Worm (Caenorhabditis elegans): ENCODE results near the gene pigm-1.

Gene pigm-1

ce11 chrII:11390865-11391264, 42.6 kb downstream of the pigm-1 start, which contains the start of gene shn-1:
Gene shn-1 (minus strand): TSS chrII:11390965.
- TF ChIP-seq F44E2.7 (GFP tag; IDR thresholded peaks at IDR 0.05) (no peak), ceh-20 (GFP tag; IDR thresholded peaks at IDR 0.05) (no peak), gei-8 (GFP tag; optimal IDR thresholded peaks at IDR 0.05) (no peak), spr-3 (GFP tag; optimal IDR thresholded peaks at IDR 0.05) (no peak), hlh-11 (tag; optimal IDR thresholded peaks at IDR 0.05) (no peak), nhr-10 (tag; optimal IDR thresholded peaks at IDR 0.05) (no peak)

- peak in 1 of 2 experiments; percentile 86 for TF ChIP-seq unc-62 (GFP tag; optimal IDR thresholded peaks at IDR 0.05 in 1 of 2)
- TF ChIP-seq unc-62 (tag; optimal IDR thresholded peaks at IDR 0.05), result no peak
- no peak for TF ChIP-seq nhr-76 (tag; optimal IDR thresholded peaks at IDR 0.05)
- TF ChIP-seq lin-13 (GFP tag; optimal IDR thresholded peaks at IDR 0.05), result no peak
- no peak for TF ChIP-seq nhr-102 (tag; optimal IDR thresholded peaks at IDR 0.05)
- no peak for TF ChIP-seq lir-3 (tag; optimal IDR thresholded peaks at IDR 0.05)
- TF ChIP-seq ces-1 (GFP tag; optimal IDR thresholded peaks at IDR 0.05), result no peak
- TF ChIP-seq ceh-28 (tag; optimal IDR thresholded peaks at IDR 0.05), result no peak
- TF ChIP-seq nhr-28 (tag; optimal IDR thresholded peaks at IDR 0.05), result no peak
Observed at ce11 chrII:11392390-11392789, 44.1 kb downstream of the pigm-1 start.

ce11 chrII:11393787-11394186, 45.5 kb downstream of the pigm-1 start:
- TF ChIP-seq ctbp-1 (GFP tag; IDR thresholded peaks at IDR 0.05) (no peak), set-16 (GFP tag; IDR thresholded peaks at IDR 0.05) (peak; percentile 58; the same call in 1 of the 2 replicates)

DNA sequence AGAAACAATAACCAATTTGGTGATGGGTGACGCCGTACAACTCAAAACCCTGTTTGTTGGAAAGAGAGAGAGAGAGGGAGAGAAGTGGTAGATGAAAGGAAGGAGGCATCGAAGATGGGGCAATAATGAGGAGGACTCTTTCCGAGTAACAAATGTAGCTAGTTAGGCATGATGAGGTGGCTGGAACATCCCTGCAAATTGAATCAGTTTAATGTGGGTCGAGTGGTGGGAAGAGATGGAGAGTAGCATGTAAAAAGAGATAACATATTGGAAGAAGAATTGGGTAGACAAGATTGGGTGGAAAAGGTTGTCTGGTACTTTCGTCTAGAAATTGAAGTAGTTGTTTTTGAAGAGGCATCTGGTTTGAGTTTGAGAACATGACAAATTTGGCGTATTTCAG, 48.0 kb downstream of the pigm-1 start:
- TF ChIP-seq ceh-20 (GFP tag; IDR thresholded peaks at IDR 0.05) (no peak), aha-1 (tag) (peak; percentile 84)

ce11 chrII:11398787-11399186, 50.5 kb downstream of the pigm-1 start:
- TF ChIP-seq ZK546.5 (tag; optimal IDR thresholded peaks at IDR 0.05) (no peak), pha-4 (GFP tag; IDR thresholded peaks at IDR 0.05) (peak; percentile 18; the same call in 1 of the 2 replicates), pha-4 (tag; optimal IDR thresholded peaks at IDR 0.05) (no peak), aha-1 (tag) (peak; percentile 87), egl-43 (GFP tag; IDR thresholded peaks at IDR 0.05) (0 out of 2 replicates have a peak, but pooled peaks have one; percentile 48)

All from whole organism, L4 larva.